Fruit fly (Drosophila melanogaster) whole organism, embryonic: Measurements from ENCODE around the gene CG5447.
A peak's percentile ranks its signal among the peaks of the same experiment; 100 is the strongest.

Experiments
- Blimp-1 ChIP-seq: fragments of 200-800 bp; sonication (Bioruptor generic); optimal IDR thresholded peaks from 3 replicates; lab custom pipeline; 2018; ENCODE audit warnings: missing biosample characterization, missing genetic modification characterization, mild to moderate bottlenecking, moderate library complexity, missing genetic modification reagents
- CG10147 ChIP-seq: fragments of 200-800 bp; sonication (Bioruptor generic); optimal IDR thresholded peaks from 2 replicates; lab custom pipeline; 2019; ENCODE audit warnings: missing biosample characterization, mild to moderate bottlenecking, missing genetic modification characterization, moderate library complexity
- CG10565 ChIP-seq: fragments of 200-800 bp; sonication (Bioruptor generic); optimal IDR thresholded peaks from 3 replicates; lab custom pipeline; 2016; ENCODE audit warnings: missing biosample characterization, mild to moderate bottlenecking, missing genetic modification characterization
- CG11093 ChIP-seq: fragments of 200-800 bp; sonication (Bioruptor generic); IDR thresholded peaks from 3 replicates; pipeline ENCODE4 v1.3.6; 2022; ENCODE audit warnings: missing biosample characterization, missing genetic modification characterization
- CG11398 ChIP-seq: fragments of 200-800 bp; sonication (Bioruptor generic); optimal IDR thresholded peaks from 2 replicates; lab custom pipeline; 2016; ENCODE audit warnings: missing biosample characterization, missing genetic modification characterization
- CG11456 ChIP-seq: fragments of 200-800 bp; sonication (Bioruptor generic); IDR thresholded peaks from 3 replicates; pipeline ENCODE4 v1.3.6; 2022; ENCODE audit warnings: missing biosample characterization, missing genetic modification characterization
- CG11696 ChIP-seq: fragments of 200-800 bp; sonication (Bioruptor generic); IDR thresholded peaks from 2 replicates; pipeline ENCODE4 v1.3.6; 2022; ENCODE audit warnings: missing biosample characterization, missing genetic modification characterization
- CG11723 ChIP-seq: fragments of 200-800 bp; sonication (Bioruptor generic); optimal IDR thresholded peaks from 2 replicates; lab custom pipeline; 2017; ENCODE audit warnings: missing biosample characterization, mild to moderate bottlenecking, missing genetic modification characterization
- CG12219 ChIP-seq: fragments of 200-800 bp; sonication (Bioruptor generic); optimal IDR thresholded peaks from 3 replicates; lab custom pipeline; 2018; ENCODE audit warnings: missing biosample characterization, mild to moderate bottlenecking, missing genetic modification characterization
- CG13296 ChIP-seq: fragments of 200-800 bp; sonication (Bioruptor generic); optimal IDR thresholded peaks from 3 replicates; lab custom pipeline; 2018; ENCODE audit warnings: missing biosample characterization, mild to moderate bottlenecking, missing genetic modification characterization
- CG13894 ChIP-seq: fragments of 200-800 bp; sonication (Bioruptor generic); optimal IDR thresholded peaks from 3 replicates; lab custom pipeline; 2018; ENCODE audit warnings: missing biosample characterization, mild to moderate bottlenecking, missing genetic modification characterization, moderate library complexity
- CG15479 ChIP-seq: fragments of 200-800 bp; sonication (Bioruptor generic); optimal IDR thresholded peaks from 3 replicates; lab custom pipeline; 2019; ENCODE audit warnings: missing biosample characterization, mild to moderate bottlenecking, missing genetic modification characterization, moderate library complexity
- CG1602 ChIP-seq: fragments of 200-800 bp; sonication (Bioruptor generic); optimal IDR thresholded peaks from 3 replicates; lab custom pipeline; 2016; ENCODE audit warnings: missing biosample characterization, missing genetic modification characterization
- CG17385 ChIP-seq: fragments of 200-800 bp; sonication (Bioruptor generic); optimal IDR thresholded peaks from 3 replicates; lab custom pipeline; 2018; ENCODE audit warnings: missing biosample characterization, mild to moderate bottlenecking, missing genetic modification characterization
- CG2129 ChIP-seq: fragments of 200-800 bp; sonication (Bioruptor generic); IDR thresholded peaks from 2 replicates; pipeline ENCODE4 v1.3.6; 2022; ENCODE audit warnings: missing biosample characterization, missing genetic modification characterization; ENCODE audit not compliant: partially characterized antibody
- CG2712 ChIP-seq: fragments of 200-800 bp; optimal IDR thresholded peaks from 3 replicates; lab custom pipeline; 2019; ENCODE audit warnings: missing biosample characterization, mild to moderate bottlenecking, missing genetic modification characterization, moderate library complexity
- CG31388 ChIP-seq: fragments of 200-800 bp; sonication (Bioruptor generic); optimal IDR thresholded peaks from 2 replicates; lab custom pipeline; 2016; ENCODE audit warnings: missing biosample characterization, missing genetic modification characterization
- CG3163 ChIP-seq: fragments of 200-800 bp; sonication (Bioruptor generic); optimal IDR thresholded peaks from 3 replicates; lab custom pipeline; 2016; ENCODE audit warnings: missing biosample characterization, missing genetic modification characterization
- CG3281 ChIP-seq: fragments of 200-800 bp; sonication (Bioruptor generic); optimal IDR thresholded peaks from 3 replicates; lab custom pipeline; 2017; ENCODE audit warnings: missing biosample characterization, mild to moderate bottlenecking, missing genetic modification characterization
- CG34422 ChIP-seq: fragments of 200-800 bp; sonication (Bioruptor generic); IDR thresholded peaks from 3 replicates; pipeline ENCODE4 v1.3.6; 2022; ENCODE audit warnings: missing biosample characterization, missing genetic modification characterization
- CG3995 ChIP-seq: fragments of 200-800 bp; sonication (Bioruptor generic); optimal IDR thresholded peaks from 3 replicates; lab custom pipeline; 2016; ENCODE audit warnings: missing biosample characterization, missing genetic modification characterization
- CG4854 ChIP-seq: fragments of 200-800 bp; sonication (Bioruptor generic); optimal IDR thresholded peaks from 2 replicates; lab custom pipeline; 2016; ENCODE audit warnings: missing biosample characterization, missing genetic modification characterization, inconsistent platforms
- CG8290 ChIP-seq, 3 experiments: fragments of 200-800 bp; sonication (Bioruptor generic); optimal IDR thresholded peaks; 2 replicates each; lab custom pipeline; 2016 to 2019; ENCODE audit warnings: missing biosample characterization in 3 of 3, missing genetic modification characterization in 3 of 3, mild to moderate bottlenecking in 2 of 3, moderate library complexity in 1 of 3
- CG8388 ChIP-seq: fragments of 200-800 bp; sonication (Bioruptor generic); optimal IDR thresholded peaks from 2 replicates; lab custom pipeline; 2019; ENCODE audit warnings: missing biosample characterization, mild to moderate bottlenecking, missing genetic modification characterization, moderate library complexity
- D ChIP-seq, 2 experiments: fragments of 200-800 bp in 1 of 2; fragments of >200 bp in 1 of 2; sonication (Bioruptor generic) in 1 of 2; optimal IDR thresholded peaks; 2 replicates in 1 of 2; 3 replicates in 1 of 2; lab custom pipeline; 2017; ENCODE audit warnings: mild to moderate bottlenecking in 1 of 2, missing biosample characterization in 1 of 2, missing genetic modification characterization in 1 of 2, missing genetic modification reagents in 1 of 2
- H2.0 ChIP-seq: fragments of 200-800 bp; sonication (Bioruptor generic); IDR thresholded peaks from 2 replicates; pipeline ENCODE4 v1.3.6; 2022; ENCODE audit warnings: missing biosample characterization, missing genetic modification characterization
- HLH54F ChIP-seq: fragments of 200-800 bp; sonication (Bioruptor generic); optimal IDR thresholded peaks from 3 replicates; lab custom pipeline; 2016; ENCODE audit warnings: missing biosample characterization, missing genetic modification characterization
- Hr3 ChIP-seq: fragments of 200-800 bp; sonication (Bioruptor generic); optimal IDR thresholded peaks from 3 replicates; lab custom pipeline; 2016; ENCODE audit warnings: missing biosample characterization, missing genetic modification characterization
- Hr51 ChIP-seq, 2 experiments: fragments of 200-800 bp; sonication (Bioruptor generic); optimal IDR thresholded peaks; 2 replicates in 1 of 2; 3 replicates in 1 of 2; lab custom pipeline; 2016 to 2018; ENCODE audit warnings: missing biosample characterization in 2 of 2, missing genetic modification characterization in 2 of 2, mild to moderate bottlenecking in 1 of 2, moderate library complexity in 1 of 2
- Lpt ChIP-seq: fragments of >200 bp; optimal IDR thresholded peaks from 2 replicates; lab custom pipeline; 2018; ENCODE audit warnings: missing biosample characterization, missing genetic modification characterization
- MESR4 ChIP-seq: fragments of 200-800 bp; sonication (Bioruptor generic); optimal IDR thresholded peaks from 2 replicates; lab custom pipeline; 2018; ENCODE audit warnings: missing biosample characterization, mild to moderate bottlenecking, missing genetic modification characterization, moderate library complexity
- NC2β ChIP-seq: fragments of 200-800 bp; sonication (Bioruptor generic); optimal IDR thresholded peaks from 2 replicates; lab custom pipeline; 2016; ENCODE audit warnings: missing biosample characterization, missing genetic modification characterization
- Nf-YC ChIP-seq: fragments of 200-800 bp; optimal IDR thresholded peaks from 3 replicates; lab custom pipeline; 2019; ENCODE audit warnings: missing biosample characterization, mild to moderate bottlenecking, missing genetic modification characterization, moderate library complexity
- Optix ChIP-seq: fragments of 200-800 bp; sonication (Bioruptor generic); IDR thresholded peaks from 3 replicates; pipeline ENCODE4 v1.3.6; 2022; ENCODE audit warnings: missing biosample characterization, missing genetic modification characterization
- Ravus ChIP-seq: fragments of 200-800 bp; sonication (Bioruptor generic); IDR thresholded peaks from 2 replicates; pipeline ENCODE4 v1.3.6; 2022; ENCODE audit warnings: missing biosample characterization, missing genetic modification characterization
- Sry-δ ChIP-seq: fragments of 200-800 bp; sonication (Bioruptor generic); optimal IDR thresholded peaks from 2 replicates; lab custom pipeline; 2016; ENCODE audit warnings: missing biosample characterization, missing genetic modification characterization
- Xbp1 ChIP-seq: fragments of 200-800 bp; sonication (Bioruptor generic); optimal IDR thresholded peaks from 3 replicates; lab custom pipeline; 2016; ENCODE audit warnings: missing biosample characterization, mild to moderate bottlenecking, missing genetic modification characterization
- chm ChIP-seq: fragments of 200-800 bp; sonication (Bioruptor generic); IDR thresholded peaks from 2 replicates; pipeline ENCODE4 v1.3.6; 2022; ENCODE audit warnings: missing biosample characterization, missing genetic modification characterization
- ci ChIP-seq: fragments of 200-800 bp; sonication (Bioruptor generic); IDR thresholded peaks from 3 replicates; pipeline ENCODE4 v1.3.6; 2022; ENCODE audit warnings: missing biosample characterization, missing genetic modification characterization
- crc ChIP-seq: fragments of 200-800 bp; sonication (Bioruptor generic); optimal IDR thresholded peaks from 2 replicates; lab custom pipeline; 2016; ENCODE audit warnings: missing biosample characterization, missing genetic modification characterization
- emc ChIP-seq: fragments of 200-800 bp; sonication (Bioruptor generic); optimal IDR thresholded peaks from 2 replicates; lab custom pipeline; 2016; ENCODE audit warnings: missing biosample characterization, missing genetic modification characterization
- fru ChIP-seq: fragments of >200 bp; optimal IDR thresholded peaks from 2 replicates; lab custom pipeline; 2017
- maf-S ChIP-seq: fragments of 200-800 bp; sonication (Bioruptor generic); optimal IDR thresholded peaks from 2 replicates; lab custom pipeline; 2016; ENCODE audit warnings: missing biosample characterization, missing genetic modification characterization
- onecut ChIP-seq: fragments of 200-800 bp; sonication (Bioruptor generic); IDR thresholded peaks from 2 replicates; pipeline ENCODE4 v1.3.6; 2022; ENCODE audit warnings: missing biosample characterization, missing genetic modification characterization
- pho ChIP-seq: fragments of 200-800 bp; sonication (Bioruptor generic); optimal IDR thresholded peaks from 2 replicates; lab custom pipeline; 2016; ENCODE audit warnings: missing biosample characterization, missing genetic modification characterization
- pum ChIP-seq: fragments of 200-800 bp; sonication (Bioruptor generic); optimal IDR thresholded peaks from 2 replicates; lab custom pipeline; 2016; ENCODE audit warnings: missing biosample characterization, missing genetic modification characterization
- sisA ChIP-seq: fragments of 200-800 bp; sonication (Bioruptor generic); IDR thresholded peaks from 2 replicates; pipeline ENCODE4 v1.3.6; 2022; ENCODE audit warnings: missing biosample characterization, missing genetic modification characterization
- ssp ChIP-seq: fragments of 200-800 bp; sonication (Bioruptor generic); IDR thresholded peaks from 2 replicates; pipeline ENCODE4 v1.3.6; 2022; ENCODE audit warnings: missing biosample characterization, missing genetic modification characterization
- trem ChIP-seq: fragments of 200-800 bp; optimal IDR thresholded peaks from 3 replicates; lab custom pipeline; 2019; ENCODE audit warnings: missing biosample characterization, mild to moderate bottlenecking, missing genetic modification characterization, moderate library complexity
- tx ChIP-seq: fragments of 200-800 bp; sonication (Bioruptor generic); optimal IDR thresholded peaks from 2 replicates; lab custom pipeline; 2016; ENCODE audit warnings: missing biosample characterization, missing genetic modification characterization
- wek ChIP-seq: fragments of 200-800 bp; sonication (Bioruptor generic); optimal IDR thresholded peaks from 3 replicates; lab custom pipeline; 2018; ENCODE audit warnings: missing biosample characterization, mild to moderate bottlenecking, missing genetic modification characterization, moderate library complexity

The CG5447 gene

dm6 chr3R:26409780-26410179 lies 42.6 kb upstream of the CG5447 start (continued):
- TF ChIP-seq CG3281 (GFP tag; lab: Kevin White, UChicago) (peak; percentile 0), HLH54F (GFP tag; lab: Kevin White, UChicago) (no peak), trem (tag; lab: Kevin White, UChicago) (no peak), CG11696 (GFP tag; lab: Robert Waterston, UW) (no peak), CG1602 (GFP tag; lab: Kevin White, UChicago) (no peak), emc (no peak), CG31388 (no peak), CG4854 (GFP tag; lab: Kevin White, UChicago) (no peak), CG10147 (GFP tag; lab: Kevin White, UChicago) (no peak), CG15479 (GFP tag; lab: Kevin White, UChicago) (no peak), CG13296 (GFP tag; lab: Kevin White, UChicago) (peak; percentile 38), CG8388 (GFP tag; lab: Kevin White, UChicago) (no peak), maf-S (GFP tag; lab: Kevin White, UChicago) (no peak), CG2712 (tag; lab: Kevin White, UChicago) (no peak), Sry-δ (GFP tag; lab: Kevin White, UChicago) (no peak), Blimp-1 (GFP tag; lab: Kevin White, UChicago) (no peak), CG2129 (GFP tag; lab: Robert Waterston, UW) (no peak), wek (GFP tag; lab: Kevin White, UChicago) (no peak), CG13894 (tag; lab: Kevin White, UChicago) (no peak), CG12219 (GFP tag; lab: Kevin White, UChicago) (no peak), CG8290 (GFP tag; optimal IDR thresholded peaks at IDR 0.05; lab: Kevin White, UChicago) (no peak), CG8290 (tag; optimal IDR thresholded peaks at IDR 0.05; lab: Kevin White, UChicago) (no peak), CG17385 (GFP tag; lab: Kevin White, UChicago) (no peak), CG3163 (GFP tag; lab: Kevin White, UChicago) (no peak), pum (GFP tag; lab: Kevin White, UChicago) (no peak), Optix (no peak), Ravus (GFP tag; lab: Robert Waterston, UW) (no peak), H2.0 (GFP tag; lab: Robert Waterston, UW) (no peak), crc (GFP tag; lab: Kevin White, UChicago) (no peak), CG11093 (no peak), Xbp1 (GFP tag; lab: Kevin White, UChicago) (no peak), Nf-YC (tag; lab: Kevin White, UChicago) (no peak), CG3995 (GFP tag; lab: Kevin White, UChicago) (no peak), ci (GFP tag; lab: Robert Waterston, UW) (no peak), Hr3 (no peak), ssp (GFP tag; lab: Robert Waterston, UW) (peak; percentile 39; the same call in 1 of the 2 replicates), D (optimal IDR thresholded peaks at IDR 0.05; lab: Kevin White, UChicago) (no peak), D (GFP tag; optimal IDR thresholded peaks at IDR 0.05; lab: Kevin White, UChicago) (no peak), MESR4 (GFP tag; lab: Kevin White, UChicago) (no peak), fru (lab: Kevin White, UChicago) (no peak), Lpt (GFP tag; lab: Kevin White, UChicago) (no peak), CG11723 (GFP tag; lab: Kevin White, UChicago) (no peak), NC2β (no peak), CG34422 (GFP tag; lab: Robert Waterston, UW) (0 out of 3 replicates have a peak, but pooled peaks have one; percentile 22), Hr51 (GFP tag; optimal IDR thresholded peaks at IDR 0.05; lab: Kevin White, UChicago) (no peak), sisA (0 out of 2 replicates have a peak, but pooled peaks have one; percentile 37), chm (GFP tag; lab: Robert Waterston, UW) (no peak), onecut (GFP tag; lab: Robert Waterston, UW) (no peak), pho (GFP tag; lab: Kevin White, UChicago) (no peak), CG10565 (GFP tag; lab: Kevin White, UChicago) (no peak), CG11398 (no peak), CG11456 (0 out of 3 replicates have a peak, but pooled peaks have one; percentile 30), tx (no peak)
